Worm (Caenorhabditis elegans) whole organism, young adult: ENCODE data around the gene klp-12.

Experiments
- D2030.7 ChIP-seq: fragments of 200-800 bp; sonication (Bioruptor generic); IDR thresholded peaks from 2 replicates; pipeline ENCODE4 v1.3.6; 2022; ENCODE audit warnings: missing genetic modification reagents, missing genetic modification characterization, missing compliant biosample characterization
- F23B12.7 ChIP-seq: sonication (generic microtip); optimal IDR thresholded peaks from 2 replicates; lab custom pipeline; 2017; ENCODE audit warnings: missing genetic modification characterization, mild to moderate bottlenecking, missing compliant biosample characterization, antibody characterized with exemption, moderate library complexity; ENCODE audit not compliant: insufficient read depth
- F33H1.4 ChIP-seq: fragments of 200-800 bp; sonication (Bioruptor generic); IDR thresholded peaks from 2 replicates; pipeline ENCODE4 v1.3.6; 2022; ENCODE audit warnings: missing genetic modification reagents, missing genetic modification characterization, missing compliant biosample characterization
- F39B2.1 ChIP-seq: fragments of 200-800 bp; sonication (Bioruptor generic); IDR thresholded peaks from 2 replicates; pipeline ENCODE4 v1.3.6; 2022; ENCODE audit warnings: missing genetic modification reagents, missing genetic modification characterization, missing compliant biosample characterization
- K12H6.12 ChIP-seq: fragments of 200-800 bp; sonication (Bioruptor generic); optimal IDR thresholded peaks from 2 replicates; lab custom pipeline; 2018; ENCODE audit warnings: mild to moderate bottlenecking, missing genetic modification characterization, missing compliant biosample characterization
- T26A5.8 ChIP-seq: sonication (generic microtip); optimal IDR thresholded peaks from 2 replicates; lab custom pipeline; 2016; ENCODE audit warnings: missing genetic modification characterization, missing compliant biosample characterization
- Y56A3A.18 ChIP-seq: fragments of 200-800 bp; sonication (Bioruptor generic); IDR thresholded peaks from 2 replicates; pipeline ENCODE4 v1.3.6; 2022; ENCODE audit warnings: missing genetic modification reagents, missing genetic modification characterization, missing compliant biosample characterization
- Y79H2A.3 ChIP-seq: fragments of 200-800 bp; sonication (Bioruptor generic); conservative IDR thresholded peaks from 2 replicates; pipeline ENCODE4 v1.3.6; 2022; ENCODE audit warnings: missing genetic modification reagents, missing genetic modification characterization, missing compliant biosample characterization
- athp-1 ChIP-seq: sonication (generic microtip); optimal IDR thresholded peaks from 2 replicates; lab custom pipeline; 2017; ENCODE audit warnings: mild to moderate bottlenecking, missing genetic modification characterization, missing compliant biosample characterization
- attf-6 ChIP-seq: fragments of 200-800 bp; sonication (Bioruptor generic); IDR thresholded peaks from 2 replicates; pipeline ENCODE4 v1.3.6; 2022; ENCODE audit warnings: missing genetic modification reagents, missing genetic modification characterization, missing compliant biosample characterization
- ceh-40 ChIP-seq: fragments of 200-800 bp; sonication (Bioruptor generic); IDR thresholded peaks from 2 replicates; pipeline ENCODE4 v1.3.6; 2022; ENCODE audit warnings: missing genetic modification characterization, missing compliant biosample characterization
- ceh-79 ChIP-seq: sonication (generic microtip); optimal IDR thresholded peaks from 2 replicates; lab custom pipeline; 2017; ENCODE audit warnings: mild to moderate bottlenecking, missing genetic modification characterization, missing compliant biosample characterization
- ceh-91 ChIP-seq: fragments of 200-800 bp; sonication (Bioruptor generic); IDR thresholded peaks from 2 replicates; pipeline ENCODE4 v1.3.6; 2022; ENCODE audit warnings: missing genetic modification reagents, missing genetic modification characterization, missing compliant biosample characterization
- die-1 ChIP-seq: sonication (generic microtip); optimal IDR thresholded peaks from 2 replicates; lab custom pipeline; 2016; ENCODE audit warnings: missing genotype, mild to moderate bottlenecking, missing genetic modification characterization, missing compliant biosample characterization
- egl-44 ChIP-seq: fragments of 200-800 bp; sonication (Bioruptor generic); IDR thresholded peaks from 2 replicates; pipeline ENCODE4 v1.3.6; 2022; ENCODE audit warnings: missing genetic modification reagents, missing genetic modification characterization, missing compliant biosample characterization
- egrh-3 ChIP-seq: fragments of 200-800 bp; sonication (Bioruptor generic); IDR thresholded peaks from 2 replicates; pipeline ENCODE4 v1.3.6; 2022; ENCODE audit warnings: missing genetic modification reagents, missing genetic modification characterization, missing compliant biosample characterization
- him-1 ChIP-seq: sonication (generic microtip); optimal IDR thresholded peaks from 2 replicates; lab custom pipeline; 2016; ENCODE audit warnings: missing genotype, missing genetic modification reagents, missing genetic modification characterization, missing compliant biosample characterization
- let-607 ChIP-seq, 2 experiments: fragments of 200-800 bp in 1 of 2; sonication (Bioruptor generic) in 1 of 2; sonication (generic microtip) in 1 of 2; optimal IDR thresholded peaks; 2 replicates each; lab custom pipeline; 2016 to 2018; ENCODE audit warnings: mild to moderate bottlenecking in 2 of 2, missing compliant biosample characterization in 2 of 2, missing genetic modification characterization in 2 of 2, moderate library complexity in 2 of 2, missing genotype in 1 of 2
- lin-26 ChIP-seq: fragments of 200-800 bp; sonication (Bioruptor generic); IDR thresholded peaks from 2 replicates; pipeline ENCODE4 v1.3.6; 2022; ENCODE audit warnings: missing genetic modification reagents, missing genetic modification characterization, missing compliant biosample characterization
- lin-35 ChIP-seq, 3 experiments: fragments of 150-350 bp in 2 of 3; sonication (generic microtip) in 1 of 3; optimal IDR thresholded peaks; 2 replicates each; lab custom pipeline; 2014 to 2018; ENCODE audit warnings: missing biosample characterization in 3 of 3, missing genetic modification characterization in 3 of 3, missing genetic modification reagents in 3 of 3
- lir-1 ChIP-seq: fragments of 200-800 bp; sonication (Bioruptor generic); conservative IDR thresholded peaks from 2 replicates; pipeline ENCODE4 v1.3.6; 2022; ENCODE audit warnings: missing genetic modification reagents, missing genetic modification characterization, missing compliant biosample characterization
- nfyb-1 ChIP-seq: fragments of 200-800 bp; sonication (Bioruptor generic); IDR thresholded peaks from 2 replicates; pipeline ENCODE4 v1.3.6; 2022; ENCODE audit warnings: missing genetic modification reagents, missing genetic modification characterization, missing compliant biosample characterization
- nhr-27 ChIP-seq: fragments of 200-800 bp; sonication (Bioruptor generic); optimal IDR thresholded peaks from 2 replicates; lab custom pipeline; 2018; ENCODE audit warnings: mild to moderate bottlenecking, missing genetic modification characterization, moderate library complexity, missing compliant biosample characterization
- nhr-90 ChIP-seq: sonication (generic microtip); optimal IDR thresholded peaks from 2 replicates; lab custom pipeline; 2016; ENCODE audit warnings: missing genotype, mild to moderate bottlenecking, missing genetic modification characterization, missing compliant biosample characterization
- pbrm-1 ChIP-seq: fragments of 200-800 bp; sonication (Bioruptor generic); IDR thresholded peaks from 2 replicates; pipeline ENCODE4 v1.3.6; 2022; ENCODE audit warnings: missing genetic modification reagents, missing genetic modification characterization, missing compliant biosample characterization
- sdz-38 ChIP-seq: sonication (generic microtip); optimal IDR thresholded peaks from 2 replicates; lab custom pipeline; 2016; ENCODE audit warnings: missing genotype, missing genetic modification characterization, missing compliant biosample characterization
- sea-2 ChIP-seq: fragments of 200-800 bp; sonication (Bioruptor generic); IDR thresholded peaks from 2 replicates; pipeline ENCODE4 v1.3.6; 2022; ENCODE audit warnings: missing genetic modification characterization, missing compliant biosample characterization
- snpc-1.1 ChIP-seq: sonication (generic microtip); optimal IDR thresholded peaks from 2 replicates; lab custom pipeline; 2017; ENCODE audit warnings: missing genetic modification characterization, mild to moderate bottlenecking, missing compliant biosample characterization, antibody characterized with exemption, moderate library complexity, missing genotype, missing genetic modification reagents; ENCODE audit not compliant: insufficient read depth
- somi-1 ChIP-seq: fragments of 200-800 bp; sonication (Bioruptor generic); optimal IDR thresholded peaks from 2 replicates; lab custom pipeline; 2018; ENCODE audit warnings: mild to moderate bottlenecking, missing genetic modification characterization, missing compliant biosample characterization
- sptf-2 ChIP-seq: fragments of 200-800 bp; sonication (Bioruptor generic); optimal IDR thresholded peaks from 2 replicates; lab custom pipeline; 2018; ENCODE audit warnings: mild to moderate bottlenecking, missing genetic modification characterization, missing compliant biosample characterization
- unc-62 ChIP-seq: fragments of 150-350 bp; optimal IDR thresholded peaks from 2 replicates; lab custom pipeline; 2014; ENCODE audit warnings: missing biosample characterization, missing genetic modification reagents, missing genetic modification characterization
- ztf-25 ChIP-seq: fragments of 200-800 bp; sonication (Bioruptor generic); IDR thresholded peaks from 2 replicates; pipeline ENCODE4 v1.3.6; 2022; ENCODE audit warnings: missing genetic modification reagents, missing genetic modification characterization, missing compliant biosample characterization
- ztf-3 ChIP-seq: fragments of 200-800 bp; sonication (Bioruptor generic); optimal IDR thresholded peaks from 2 replicates; lab custom pipeline; 2018; ENCODE audit warnings: mild to moderate bottlenecking, missing genetic modification characterization, missing compliant biosample characterization
- ztf-6 ChIP-seq: fragments of 200-800 bp; sonication (Bioruptor generic); IDR thresholded peaks from 2 replicates; pipeline ENCODE4 v1.3.6; 2022; ENCODE audit warnings: missing genetic modification reagents, missing genetic modification characterization, missing compliant biosample characterization

The klp-12 gene

ce11 chrIV:11352768-11353167 is 6.9 kb downstream of the klp-12 start:
- TF ChIP-seq ztf-25 (GFP tag; lab: Robert Waterston, UW) (no peak), K12H6.12 (tag; lab: Kevin White, UChicago) (no peak), pbrm-1 (GFP tag; lab: Robert Waterston, UW) (no peak), him-1 (tag; lab: Kevin White, UChicago) (no peak), somi-1 (GFP tag; lab: Kevin White, UChicago) (no peak), nhr-90 (tag; lab: Kevin White, UChicago) (no peak), Y79H2A.3 (no peak), lin-26 (GFP tag; lab: Robert Waterston, UW) (no peak), ceh-91 (no peak), unc-62 (GFP tag; lab: Kevin White, UChicago) (no peak), ceh-40 (no peak), die-1 (tag; lab: Kevin White, UChicago) (no peak)

DNA sequence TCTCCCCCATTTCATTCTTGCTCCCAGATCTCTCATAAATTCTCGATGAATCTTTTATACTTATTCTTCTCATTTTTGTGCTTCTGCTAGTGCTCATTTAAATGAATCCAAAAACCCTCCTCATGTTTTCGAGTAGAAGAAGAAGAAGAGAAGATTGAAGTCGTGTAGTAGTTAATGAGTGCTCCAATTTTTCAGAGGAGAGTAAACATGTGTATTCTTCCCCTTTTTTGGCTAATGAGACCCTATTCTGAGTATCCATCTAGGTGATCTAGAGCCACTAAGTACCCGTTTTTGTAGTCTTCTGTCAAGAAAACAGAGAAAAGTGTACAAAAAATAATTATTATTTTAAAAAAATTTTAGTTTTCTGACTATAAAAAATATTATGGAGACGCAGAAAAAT is 8.1 kb downstream of the klp-12 start:
- TF ChIP-seq attf-6 (GFP tag; lab: Robert Waterston, UW), result no peak

- TF ChIP-seq nhr-27 (tag; lab: Kevin White, UChicago), result no peak
- no peak for TF ChIP-seq Y56A3A.18 (GFP tag; lab: Robert Waterston, UW)
- TF ChIP-seq snpc-1.1 (tag; lab: Kevin White, UChicago), result no peak
- TF ChIP-seq egl-44 (GFP tag; lab: Robert Waterston, UW), result no peak
- no peak for TF ChIP-seq sea-2
- TF ChIP-seq lin-35 (GFP tag; optimal IDR thresholded peaks at IDR 0.05; lab: Kevin White, UChicago), result no peak
- no peak for TF ChIP-seq ztf-3 (GFP tag; lab: Kevin White, UChicago)
- no peak for TF ChIP-seq Y79H2A.3
Observed at ce11 chrIV:11350809-11351208, 8.9 kb downstream of the klp-12 start.

ce11 chrIV:11349747-11350146 is 9.9 kb downstream of the klp-12 start:
- no peak for TF ChIP-seq T26A5.8
- no peak for TF ChIP-seq F33H1.4 (GFP tag; lab: Robert Waterston, UW)
- no peak for TF ChIP-seq lir-1 (GFP tag; lab: Robert Waterston, UW)
- TF ChIP-seq sdz-38, result no peak
- TF ChIP-seq ceh-79 (tag; lab: Kevin White, UChicago), result no peak
- TF ChIP-seq athp-1 (tag; lab: Kevin White, UChicago), result no peak
- TF ChIP-seq F39B2.1 (GFP tag; lab: Robert Waterston, UW), result no peak
- TF ChIP-seq nfyb-1 (GFP tag; lab: Robert Waterston, UW), result no peak
- no peak for TF ChIP-seq D2030.7 (GFP tag; lab: Robert Waterston, UW)
- no peak for TF ChIP-seq sptf-2
- no peak for TF ChIP-seq egrh-3
- no peak for TF ChIP-seq unc-62 (GFP tag; lab: Kevin White, UChicago)
- TF ChIP-seq snpc-1.1 (tag; lab: Kevin White, UChicago), result no peak
- no peak for TF ChIP-seq let-607 (tag; optimal IDR thresholded peaks at IDR 0.05; lab: Kevin White, UChicago)
- no peak for TF ChIP-seq F23B12.7 (tag; lab: Kevin White, UChicago)
- no peak for TF ChIP-seq ztf-6 (GFP tag; lab: Robert Waterston, UW)
- TF ChIP-seq, all 124 proteins: peak for 0
